Fruit fly (Drosophila melanogaster): ENCODE data around the gene CG34057.

Gene CG34057

DNA sequence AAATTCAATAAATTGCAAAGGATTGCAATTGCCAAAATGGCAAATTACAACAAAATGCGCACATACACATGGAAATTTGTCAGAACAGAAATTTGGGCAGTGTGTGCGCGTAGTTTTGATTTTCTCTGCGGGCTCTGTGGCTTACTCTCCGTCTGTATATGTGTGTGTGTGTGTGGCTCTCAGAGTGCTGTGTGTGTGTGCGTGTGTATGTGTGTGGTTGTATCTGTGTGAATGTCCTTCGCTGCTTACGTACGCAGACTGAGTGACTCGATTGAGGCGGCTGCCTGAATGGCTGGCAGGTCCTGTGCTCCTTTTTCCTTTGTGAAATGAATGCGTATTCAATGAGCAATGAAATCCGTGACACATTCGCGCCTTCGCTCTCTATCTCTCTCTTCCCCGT lies 17.7 kb downstream of the CG34057 start:
- TF ChIP-seq rgr (GFP tag; optimal IDR thresholded peaks at IDR 0.05) (no peak), sage (GFP tag; optimal IDR thresholded peaks at IDR 0.05) (no peak), Dfd (GFP tag; optimal IDR thresholded peaks at IDR 0.05) (peak; percentile 72), Rel (GFP tag; optimal IDR thresholded peaks at IDR 0.05) (no peak), Rel (tag; optimal IDR thresholded peaks at IDR 0.05) (no peak), usp (GFP tag; optimal IDR thresholded peaks at IDR 0.05) (no peak), GATAd (GFP tag; optimal IDR thresholded peaks at IDR 0.05) (no peak), Mio (GFP tag; optimal IDR thresholded peaks at IDR 0.05) (no peak), dl (GFP tag; optimal IDR thresholded peaks at IDR 0.05; ENCODE audit: insufficient read depth in 1 of 2, partially characterized antibody in 2 of 2) (no peak)

DNA sequence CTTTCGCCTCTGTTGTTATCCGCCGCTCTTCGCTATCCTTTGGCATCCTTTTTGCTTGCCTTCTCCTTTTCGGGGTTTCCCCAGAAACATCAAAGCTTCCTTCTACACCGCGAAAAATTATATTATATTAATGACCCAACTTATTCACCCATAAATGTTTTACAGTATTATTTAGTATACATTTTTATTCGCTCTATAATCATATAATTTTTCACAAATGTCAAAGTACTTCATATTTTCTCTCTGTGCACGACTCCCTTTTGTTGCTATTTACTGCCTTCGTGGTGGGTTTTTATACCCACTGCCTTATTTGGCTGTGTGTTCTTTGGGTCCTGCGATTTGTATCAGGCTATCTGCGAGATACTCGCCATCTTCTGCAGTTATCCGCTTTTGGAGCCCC lies 20.0 kb downstream of the CG34057 start:
- TF ChIP-seq Hr83 (GFP tag; optimal IDR thresholded peaks at IDR 0.05; ENCODE audit: poor library complexity, severe bottlenecking) (no peak), Dfd (GFP tag; optimal IDR thresholded peaks at IDR 0.05) (no peak), dsf (GFP tag; optimal IDR thresholded peaks at IDR 0.05; ENCODE audit: borderline replicate concordance) (no peak), dmrt93B (GFP tag; optimal IDR thresholded peaks at IDR 0.05) (no peak), HLH106 (tag; optimal IDR thresholded peaks at IDR 0.05) (peak; percentile 45), Sp1 (GFP tag; optimal IDR thresholded peaks at IDR 0.05) (no peak), Abd-B (GFP tag; optimal IDR thresholded peaks at IDR 0.05) (no peak), Jra (GFP tag; optimal IDR thresholded peaks at IDR 0.05) (no peak)

All from whole organism, wandering third instar larva.